Worm (Caenorhabditis elegans): ENCODE measurements around the gene srw-16.

DNA sequence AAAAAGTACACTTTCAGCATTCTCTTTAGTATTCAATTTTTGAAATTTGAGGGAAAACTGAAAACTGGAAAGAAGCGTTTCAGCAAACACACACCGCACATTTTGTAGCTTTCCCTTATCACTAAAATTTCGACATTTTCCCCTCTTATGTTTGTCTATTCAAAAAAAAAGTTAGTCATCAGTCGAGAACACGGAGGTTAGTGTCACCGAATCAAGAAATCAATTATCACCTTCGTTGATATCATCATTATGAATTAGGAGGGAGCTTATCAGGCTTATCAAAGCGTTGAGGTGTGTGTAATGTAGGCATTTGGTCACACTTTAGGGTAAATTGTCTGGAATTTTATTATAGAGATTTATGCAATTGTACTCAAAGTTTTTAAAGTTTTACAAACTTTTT lies 23.9 kb upstream of the srw-16 start, which contains the start of gene cpr-3:
- TF ChIP-seq ama-1 (optimal IDR thresholded peaks at IDR 0.05): no peak
- TF ChIP-seq ama-1 (GFP tag; optimal IDR thresholded peaks at IDR 0.05): no peak
- peak; percentile 83 for TF ChIP-seq ets-4 (GFP tag; optimal IDR thresholded peaks at IDR 0.05)
- no peak for TF ChIP-seq akir-1 (GFP tag; optimal IDR thresholded peaks at IDR 0.05)
- no peak for TF ChIP-seq Y56A3A.18 (GFP tag; IDR thresholded peaks at IDR 0.05)
- no peak for TF ChIP-seq nhr-27 (tag; optimal IDR thresholded peaks at IDR 0.05)

Data from whole organism, young adult.